Fruit fly (Drosophila melanogaster): ENCODE measurements around the gene Setd3.

The Setd3 gene

dm6 chrX:6985182-6985851 lies 16.8 kb upstream of the Setd3 start (continued):
- TF ChIP-seq CG17612 (GFP tag; IDR thresholded peaks at IDR 0.05) (no peak), luna (GFP tag; optimal IDR thresholded peaks at IDR 0.05) (no peak), Lpt (GFP tag; optimal IDR thresholded peaks at IDR 0.05) (no peak), dmrt99B (tag; optimal IDR thresholded peaks at IDR 0.05) (peak; percentile 79), CG10959 (GFP tag; IDR thresholded peaks at IDR 0.05) (peak; percentile 67), Ptx1 (GFP tag; IDR thresholded peaks at IDR 0.05) (peak; percentile 73), tin (GFP tag; optimal IDR thresholded peaks at IDR 0.05) (peak; percentile 75), ERR (GFP tag; optimal IDR thresholded peaks at IDR 0.05) (peak; percentile 69), CG17385 (GFP tag; optimal IDR thresholded peaks at IDR 0.05) (peak; percentile 74), trem (tag; optimal IDR thresholded peaks at IDR 0.05) (peak; percentile 77), TFAM (GFP tag; optimal IDR thresholded peaks at IDR 0.05) (peak; percentile 41), tx (GFP tag; optimal IDR thresholded peaks at IDR 0.05) (peak; percentile 63), psq (GFP tag; optimal IDR thresholded peaks at IDR 0.05) (peak; percentile 58), HLHmδ (GFP tag; optimal IDR thresholded peaks at IDR 0.05) (peak; percentile 20), CG34224 (GFP tag; IDR thresholded peaks at IDR 0.05; ENCODE audit: partially characterized antibody) (no peak; the same call in 2 of the 3 replicates), E2f2 (GFP tag; IDR thresholded peaks at IDR 0.05) (peak; percentile 53), CG13296 (GFP tag; optimal IDR thresholded peaks at IDR 0.05) (peak; percentile 19), lmd (GFP tag; IDR thresholded peaks at IDR 0.05) (peak; percentile 64), sima (GFP tag; optimal IDR thresholded peaks at IDR 0.05) (no peak), croc (GFP tag; conservative IDR thresholded peaks at IDR 0.05) (peak; percentile 83), grn (GFP tag; optimal IDR thresholded peaks at IDR 0.05) (peak; percentile 67), CG12104 (GFP tag; optimal IDR thresholded peaks at IDR 0.05) (peak; percentile 22), az2 (GFP tag; optimal IDR thresholded peaks at IDR 0.05) (peak; percentile 87), nerfin-2 (GFP tag; IDR thresholded peaks at IDR 0.05; ENCODE audit: partially characterized antibody) (peak; percentile 55; the same call in 1 of the 2 replicates), CG31224 (GFP tag; IDR thresholded peaks at IDR 0.05) (peak; percentile 54), zen2 (GFP tag; IDR thresholded peaks at IDR 0.05; ENCODE audit: partially characterized antibody) (no peak), caup (GFP tag; optimal IDR thresholded peaks at IDR 0.05; ENCODE audit: severe bottlenecking) (no peak), Kr (GFP tag; optimal IDR thresholded peaks at IDR 0.05) (no peak), CG2116 (GFP tag; optimal IDR thresholded peaks at IDR 0.05) (peak; percentile 22), CG33557 (GFP tag; optimal IDR thresholded peaks at IDR 0.05) (peak; percentile 84), Atf6 (GFP tag; IDR thresholded peaks at IDR 0.05) (peak; percentile 36; the same call in 1 of the 2 replicates), CG3726 (GFP tag; IDR thresholded peaks at IDR 0.05) (peak; percentile 79), Awh (GFP tag; IDR thresholded peaks at IDR 0.05) (peak; percentile 80), Gsc (GFP tag; IDR thresholded peaks at IDR 0.05) (peak; percentile 42; the same call in 1 of the 2 replicates), CG5180 (GFP tag; optimal IDR thresholded peaks at IDR 0.05) (peak; percentile 32), bsh (GFP tag; optimal IDR thresholded peaks at IDR 0.05) (peak; percentile 81 to 94), CG6813 (GFP tag; optimal IDR thresholded peaks at IDR 0.05) (peak; percentile 68), eyg (GFP tag; optimal IDR thresholded peaks at IDR 0.05) (peak; percentile 56), CG10543 (GFP tag; optimal IDR thresholded peaks at IDR 0.05) (no peak), CG3163 (GFP tag; optimal IDR thresholded peaks at IDR 0.05) (peak; percentile 53), salm (tag; optimal IDR thresholded peaks at IDR 0.05) (peak; percentile 62), CG2199 (GFP tag; IDR thresholded peaks at IDR 0.05) (no peak), CG16813 (GFP tag; IDR thresholded peaks at IDR 0.05; ENCODE audit: partially characterized antibody) (peak; percentile 54; the same call in 2 of the 3 replicates), ssp (GFP tag; IDR thresholded peaks at IDR 0.05) (peak; percentile 61), Hr39 (optimal IDR thresholded peaks at IDR 0.05) (no peak), CG30020 (tag; optimal IDR thresholded peaks at IDR 0.05) (peak; percentile 46), Elba2 (GFP tag; optimal IDR thresholded peaks at IDR 0.05) (peak; percentile 28), CG34376 (GFP tag; optimal IDR thresholded peaks at IDR 0.05) (no peak), org-1 (GFP tag; optimal IDR thresholded peaks at IDR 0.05) (peak; percentile 64), CG9932 (GFP tag; IDR thresholded peaks at IDR 0.05) (peak; percentile 42)
